Worm (Caenorhabditis elegans) whole organism, L2 larva: ENCODE data around the gene ifet-1.

Experiments
- C34F6.9 ChIP-seq: fragments of 150-350 bp; optimal IDR thresholded peaks from 2 replicates; lab custom pipeline; 2014; ENCODE audit warnings: missing biosample characterization, missing genetic modification characterization
- F13H6.1 ChIP-seq: sonication (generic microtip); optimal IDR thresholded peaks from 2 replicates; lab custom pipeline; 2016; ENCODE audit warnings: missing genetic modification characterization, missing compliant biosample characterization
- R02D3.7 ChIP-seq: fragments of 150-350 bp; optimal IDR thresholded peaks from 2 replicates; lab custom pipeline; 2014; ENCODE audit warnings: missing biosample characterization, missing genetic modification characterization
- Y55F3AM.14 ChIP-seq: fragments of 200-800 bp; sonication (Bioruptor generic); optimal IDR thresholded peaks from 2 replicates; lab custom pipeline; 2018; ENCODE audit warnings: mild to moderate bottlenecking, missing genetic modification characterization, missing compliant biosample characterization
- ZK546.5 ChIP-seq: sonication (generic microtip); optimal IDR thresholded peaks from 2 replicates; lab custom pipeline; 2017; ENCODE audit warnings: missing biosample characterization, missing genetic modification characterization
- alr-1 ChIP-seq: fragments of 150-350 bp; optimal IDR thresholded peaks from 2 replicates; lab custom pipeline; 2014; ENCODE audit warnings: missing biosample characterization, missing genetic modification characterization
- ama-1 ChIP-seq: fragments of 150-350 bp; optimal IDR thresholded peaks from 2 replicates; lab custom pipeline; 2018; ENCODE audit warnings: inconsistent platforms
- blmp-1 ChIP-seq: sonication (generic microtip); optimal IDR thresholded peaks from 2 replicates; lab custom pipeline; 2017; ENCODE audit warnings: missing genetic modification characterization, mild to moderate bottlenecking, missing compliant biosample characterization, antibody characterized with exemption, moderate library complexity; ENCODE audit not compliant: insufficient read depth
- ceh-16 ChIP-seq: fragments of 150-350 bp; optimal IDR thresholded peaks from 2 replicates; lab custom pipeline; 2014; ENCODE audit warnings: missing biosample characterization, missing genetic modification characterization
- ceh-82 ChIP-seq: fragments of 150-350 bp; optimal IDR thresholded peaks from 2 replicates; lab custom pipeline; 2014; ENCODE audit warnings: missing biosample characterization, missing genetic modification characterization
- crh-2 ChIP-seq: sonication (generic microtip); optimal IDR thresholded peaks from 2 replicates; lab custom pipeline; 2017; ENCODE audit warnings: missing biosample characterization, missing genetic modification characterization
- dmd-4 ChIP-seq: sonication (generic microtip); optimal IDR thresholded peaks from 2 replicates; lab custom pipeline; 2017; ENCODE audit warnings: missing biosample characterization, missing genetic modification characterization
- egl-27 ChIP-seq: sonication (generic microtip); optimal IDR thresholded peaks from 3 replicates; lab custom pipeline; 2017; ENCODE audit warnings: missing biosample characterization, missing genetic modification reagents, missing genetic modification characterization
- elt-1 ChIP-seq: fragments of 150-350 bp; optimal IDR thresholded peaks from 2 replicates; lab custom pipeline; 2014; ENCODE audit warnings: missing biosample characterization, missing genetic modification characterization
- elt-3 ChIP-seq: sonication (generic microtip); optimal IDR thresholded peaks from 2 replicates; lab custom pipeline; 2017; ENCODE audit warnings: missing biosample characterization, missing genetic modification characterization
- fos-1 ChIP-seq: fragments of 150-350 bp; optimal IDR thresholded peaks from 2 replicates; lab custom pipeline; 2014; ENCODE audit warnings: missing biosample characterization, missing genetic modification characterization
- gmeb-1 ChIP-seq: fragments of 150-350 bp; optimal IDR thresholded peaks from 2 replicates; lab custom pipeline; 2014; ENCODE audit warnings: missing biosample characterization, missing genetic modification characterization
- lin-11 ChIP-seq: fragments of 150-350 bp; sonication (generic microtip); optimal IDR thresholded peaks from 2 replicates; lab custom pipeline; 2014; ENCODE audit warnings: missing biosample characterization, missing genetic modification characterization, inconsistent platforms, mixed read lengths
- lin-13 ChIP-seq: fragments of 150-350 bp; optimal IDR thresholded peaks from 2 replicates; lab custom pipeline; 2014; ENCODE audit warnings: missing biosample characterization, missing genetic modification reagents, missing genetic modification characterization
- lin-39 ChIP-seq: fragments of 150-350 bp; optimal IDR thresholded peaks from 2 replicates; lab custom pipeline; 2014; ENCODE audit warnings: missing biosample characterization, missing genetic modification reagents, missing genetic modification characterization
- lsy-2 ChIP-seq, 2 experiments: fragments of 150-350 bp in 1 of 2; sonication (generic microtip) in 1 of 2; optimal IDR thresholded peaks; 2 replicates each; lab custom pipeline; 2014 to 2017; ENCODE audit warnings: missing biosample characterization in 2 of 2, missing genetic modification characterization in 2 of 2
- mab-5 ChIP-seq: fragments of 150-350 bp; optimal IDR thresholded peaks from 2 replicates; lab custom pipeline; 2014; ENCODE audit warnings: missing biosample characterization, missing genetic modification characterization
- mbf-1 ChIP-seq: sonication (generic microtip); optimal IDR thresholded peaks from 2 replicates; lab custom pipeline; 2017; ENCODE audit warnings: missing biosample characterization, missing genetic modification characterization
- mdl-1 ChIP-seq, 2 experiments: fragments of 150-350 bp in 1 of 2; sonication (generic microtip) in 1 of 2; optimal IDR thresholded peaks; 2 replicates each; lab custom pipeline; 2017; ENCODE audit warnings: missing biosample characterization in 2 of 2, missing genetic modification characterization in 2 of 2
- nhr-10 ChIP-seq: sonication (generic microtip); optimal IDR thresholded peaks from 2 replicates; lab custom pipeline; 2017; ENCODE audit warnings: missing biosample characterization, missing genetic modification characterization
- nhr-11 ChIP-seq: fragments of 150-350 bp; optimal IDR thresholded peaks from 2 replicates; lab custom pipeline; 2014; ENCODE audit warnings: missing biosample characterization, missing genetic modification characterization
- nhr-12 ChIP-seq: fragments of 150-350 bp; optimal IDR thresholded peaks from 2 replicates; lab custom pipeline; 2014; ENCODE audit warnings: missing biosample characterization, missing genetic modification characterization
- nhr-129 ChIP-seq: fragments of 150-350 bp; optimal IDR thresholded peaks from 2 replicates; lab custom pipeline; 2014; ENCODE audit warnings: missing biosample characterization, missing genetic modification characterization
- nhr-21 ChIP-seq: fragments of 150-350 bp; optimal IDR thresholded peaks from 2 replicates; lab custom pipeline; 2014; ENCODE audit warnings: missing biosample characterization, missing genetic modification characterization
- nhr-23 ChIP-seq: fragments of 150-350 bp; optimal IDR thresholded peaks from 2 replicates; lab custom pipeline; 2014; ENCODE audit warnings: missing biosample characterization, missing genetic modification reagents, missing genetic modification characterization
- nhr-237 ChIP-seq: fragments of 150-350 bp; optimal IDR thresholded peaks from 2 replicates; lab custom pipeline; 2014; ENCODE audit warnings: missing biosample characterization, missing genetic modification characterization
- nhr-25 ChIP-seq: fragments of 150-350 bp; sonication (generic microtip); optimal IDR thresholded peaks from 3 replicates; lab custom pipeline; 2014; ENCODE audit warnings: missing biosample characterization, missing genetic modification characterization
- nhr-6 ChIP-seq: fragments of 150-350 bp; optimal IDR thresholded peaks from 2 replicates; lab custom pipeline; 2014; ENCODE audit warnings: missing biosample characterization, missing genetic modification characterization
- nhr-77 ChIP-seq: fragments of 150-350 bp; optimal IDR thresholded peaks from 2 replicates; lab custom pipeline; 2014; ENCODE audit warnings: missing biosample characterization, missing genetic modification characterization
- sem-4 ChIP-seq: fragments of 150-350 bp; optimal IDR thresholded peaks from 2 replicates; lab custom pipeline; 2014; ENCODE audit warnings: missing biosample characterization, missing genetic modification reagents, missing genetic modification characterization
- skn-1 ChIP-seq: sonication (generic microtip); optimal IDR thresholded peaks from 2 replicates; lab custom pipeline; 2017; ENCODE audit warnings: missing biosample characterization, missing genetic modification characterization
- sma-3 ChIP-seq: sonication (generic microtip); optimal IDR thresholded peaks from 2 replicates; lab custom pipeline; 2016; ENCODE audit warnings: missing genetic modification reagents, missing genetic modification characterization, missing compliant biosample characterization
- sma-9 ChIP-seq, 2 experiments: fragments of 150-350 bp in 1 of 2; sonication (generic microtip) in 1 of 2; optimal IDR thresholded peaks; 2 replicates each; lab custom pipeline; 2014 to 2016; ENCODE audit warnings: missing genetic modification characterization in 2 of 2, mild to moderate bottlenecking in 1 of 2, missing biosample characterization in 1 of 2, missing compliant biosample characterization in 1 of 2, missing genetic modification reagents in 1 of 2, moderate library complexity in 1 of 2
- snpc-4 ChIP-seq: fragments of 150-350 bp; optimal IDR thresholded peaks from 2 replicates; lab custom pipeline; 2014; ENCODE audit warnings: missing biosample characterization, missing genetic modification characterization
- unc-39 ChIP-seq: fragments of 150-350 bp; optimal IDR thresholded peaks from 2 replicates; lab custom pipeline; 2014; ENCODE audit warnings: missing biosample characterization, missing genetic modification characterization
- unc-55 ChIP-seq: fragments of 150-350 bp; sonication (generic microtip); optimal IDR thresholded peaks from 3 replicates; lab custom pipeline; 2014; ENCODE audit warnings: missing biosample characterization, missing genetic modification reagents, missing genetic modification characterization
- unc-62 ChIP-seq: fragments of 150-350 bp; optimal IDR thresholded peaks from 2 replicates; lab custom pipeline; 2014; ENCODE audit warnings: missing biosample characterization, missing genetic modification reagents, missing genetic modification characterization
- zag-1 ChIP-seq: fragments of 150-350 bp; optimal IDR thresholded peaks from 2 replicates; lab custom pipeline; 2014; ENCODE audit warnings: missing biosample characterization, missing genetic modification characterization
- ztf-1 ChIP-seq: fragments of 200-800 bp; sonication (Bioruptor generic); conservative IDR thresholded peaks from 2 replicates; pipeline ENCODE4 v1.3.6; 2022; ENCODE audit warnings: missing genetic modification characterization, missing compliant biosample characterization
- ztf-11 ChIP-seq: sonication (generic microtip); optimal IDR thresholded peaks from 2 replicates; lab custom pipeline; 2017; ENCODE audit warnings: missing biosample characterization, missing genetic modification characterization
- ztf-4 ChIP-seq: fragments of 150-350 bp; optimal IDR thresholded peaks from 2 replicates; lab custom pipeline; 2014; ENCODE audit warnings: missing biosample characterization, missing genetic modification characterization

The ifet-1 gene

DNA sequence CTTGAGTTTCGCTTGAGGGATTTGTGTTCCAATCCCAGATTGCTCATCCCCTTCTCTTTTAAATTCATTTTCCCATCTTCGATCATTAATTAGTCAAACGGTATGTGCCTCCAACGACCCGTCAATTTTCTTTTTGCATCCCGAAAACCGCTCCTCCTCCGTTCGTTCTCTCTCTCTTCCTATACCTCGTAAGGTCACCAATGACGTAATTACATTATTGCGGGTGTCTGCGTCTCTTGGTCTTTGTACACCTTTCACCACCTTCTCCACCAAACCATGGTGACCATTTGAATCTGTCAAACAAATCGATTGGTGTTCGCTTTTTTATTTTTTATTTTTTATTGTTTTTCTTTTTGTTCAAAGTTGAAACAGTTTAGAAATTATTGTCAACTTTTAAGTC, 40.2 kb upstream of the ifet-1 start:
- no peak for TF ChIP-seq ama-1 (lab: Kevin White, UChicago)
- no peak for TF ChIP-seq nhr-11 (tag; lab: Kevin White, UChicago)
- no peak for TF ChIP-seq mbf-1
- no peak for TF ChIP-seq ZK546.5 (tag; lab: Kevin White, UChicago)
- TF ChIP-seq F13H6.1 (tag; lab: Kevin White, UChicago), result no peak
- no peak for TF ChIP-seq C34F6.9 (tag; lab: Kevin White, UChicago)

DNA sequence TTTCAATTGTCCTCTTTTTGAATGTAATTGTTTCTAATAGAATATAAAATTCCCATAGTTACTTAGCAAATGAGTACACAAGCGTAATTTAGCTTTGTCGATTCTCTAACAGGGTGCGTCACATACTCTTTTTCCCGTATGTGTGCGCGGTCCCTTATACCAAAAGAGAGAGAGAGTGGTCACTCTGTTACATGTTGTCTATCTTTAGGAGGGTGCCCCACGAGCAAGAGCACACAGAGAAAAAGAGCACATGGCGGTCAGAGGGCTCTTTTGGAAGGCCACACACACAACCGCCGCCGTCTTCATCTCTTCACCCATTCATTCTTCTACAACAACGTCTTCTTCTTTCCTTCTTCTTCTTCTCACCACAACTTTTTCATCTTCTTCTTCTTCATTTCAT, 39.0 kb upstream of the ifet-1 start:
- TF ChIP-seq elt-3 (no peak), dmd-4 (tag; lab: Kevin White, UChicago) (no peak), mdl-1 (tag; optimal IDR thresholded peaks at IDR 0.05; lab: Kevin White, UChicago) (peak in 1 of 2 experiments; percentile 4), nhr-129 (tag; lab: Kevin White, UChicago) (peak; percentile 48), zag-1 (tag; lab: Kevin White, UChicago) (no peak), F13H6.1 (tag; lab: Kevin White, UChicago) (peak; percentile 71), unc-55 (GFP tag; lab: Kevin White, UChicago) (peak; percentile 31), ama-1 (lab: Kevin White, UChicago) (no peak), lin-39 (tag; lab: Kevin White, UChicago) (no peak), lsy-2 (tag; optimal IDR thresholded peaks at IDR 0.05; lab: Kevin White, UChicago) (peak in 1 of 2 experiments; percentile 18), lin-11 (no peak), egl-27 (tag; lab: Kevin White, UChicago) (no peak), C34F6.9 (tag; lab: Kevin White, UChicago) (peak; percentile 33), mab-5 (tag; lab: Kevin White, UChicago) (no peak), lin-13 (no peak), sma-9 (GFP tag; optimal IDR thresholded peaks at IDR 0.05; lab: Kevin White, UChicago) (no peak), sma-9 (tag; optimal IDR thresholded peaks at IDR 0.05; lab: Kevin White, UChicago) (no peak)

DNA sequence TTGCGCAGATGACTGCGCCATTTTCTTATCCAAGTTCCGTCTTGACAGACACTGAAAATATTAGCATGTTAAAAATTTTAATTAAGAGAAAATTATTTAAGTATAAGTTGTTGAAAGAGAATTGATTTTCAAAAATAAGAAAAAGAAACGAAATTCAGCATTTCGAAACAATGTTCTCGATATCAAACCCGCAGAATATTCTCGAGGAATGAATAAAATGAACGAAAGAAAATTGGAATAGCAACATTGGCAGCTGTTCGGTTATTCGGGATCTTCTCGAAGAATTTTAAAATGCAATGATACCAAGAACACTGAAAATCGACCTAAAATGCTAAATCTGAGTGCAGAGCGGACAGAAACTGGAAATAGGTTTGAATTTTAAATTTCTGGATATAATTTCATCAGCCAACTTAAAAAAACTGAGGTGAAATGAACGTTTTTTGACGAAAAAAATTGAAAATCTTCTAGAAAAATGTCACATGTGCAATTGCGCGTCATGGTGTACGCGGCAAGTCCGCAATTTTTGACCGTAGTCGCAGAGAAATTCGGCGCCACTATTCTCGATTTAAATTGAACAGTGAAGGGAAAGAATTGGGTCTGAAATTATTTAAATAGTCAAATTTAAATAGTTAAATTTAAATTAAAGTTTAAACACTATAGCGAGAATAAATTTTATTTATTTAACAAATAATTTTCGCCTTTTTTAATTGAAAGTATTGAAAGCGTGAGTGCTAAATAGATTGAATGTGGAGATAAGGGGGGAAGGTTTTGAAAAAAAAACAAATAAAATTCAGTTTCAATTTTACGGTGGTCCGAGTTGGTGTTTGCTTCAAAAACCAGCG, 33.3 kb upstream of the ifet-1 start, which contains the start of the genes cct-5 and F25F2.1:
cct-5 (minus strand) TSS at position 51 of the 842 bp plus-strand sequence.
F25F2.1 (plus strand) TSS at position 792 of the 842 bp plus-strand sequence.
- TF ChIP-seq mab-5 (tag; lab: Kevin White, UChicago) (no peak), lin-13 (peak; percentile 51), nhr-21 (tag; lab: Kevin White, UChicago) (no peak), skn-1 (no peak), crh-2 (peak; percentile 71), alr-1 (no peak), Y55F3AM.14 (GFP tag; lab: Kevin White, UChicago) (no peak), mbf-1 (no peak), unc-39 (tag; lab: Kevin White, UChicago) (no peak), ztf-4 (tag; lab: Kevin White, UChicago) (no peak), zag-1 (tag; lab: Kevin White, UChicago) (no peak), sma-9 (GFP tag; optimal IDR thresholded peaks at IDR 0.05; lab: Kevin White, UChicago) (peak; percentile 49), sma-9 (tag; optimal IDR thresholded peaks at IDR 0.05; lab: Kevin White, UChicago) (no peak), ztf-1 (GFP tag; lab: Robert Waterston, UW) (no peak), lin-39 (tag; lab: Kevin White, UChicago) (no peak), unc-62 (GFP tag; lab: Kevin White, UChicago) (no peak), sem-4 (tag; lab: Kevin White, UChicago) (no peak), F13H6.1 (tag; lab: Kevin White, UChicago) (peak; percentile 19), elt-1 (tag; lab: Kevin White, UChicago) (no peak), nhr-77 (no peak), sma-3 (GFP tag; lab: Kevin White, UChicago) (peak; percentile 36), nhr-23 (no peak), C34F6.9 (tag; lab: Kevin White, UChicago) (peak; percentile 76), nhr-12 (no peak), ceh-16 (tag; lab: Kevin White, UChicago) (no peak), R02D3.7 (no peak), nhr-237 (tag; lab: Kevin White, UChicago) (no peak), nhr-11 (tag; lab: Kevin White, UChicago) (no peak), mdl-1 (tag; optimal IDR thresholded peaks at IDR 0.05; lab: Kevin White, UChicago) (no peak), blmp-1 (no peak), ceh-82 (tag; lab: Kevin White, UChicago) (no peak), nhr-25 (no peak), nhr-6 (tag; lab: Kevin White, UChicago) (no peak), gmeb-1 (tag; lab: Kevin White, UChicago) (peak; percentile 76), lin-11 (no peak), dmd-4 (tag; lab: Kevin White, UChicago) (no peak), nhr-10 (no peak), elt-3 (no peak), snpc-4 (peak; percentile 23), fos-1 (peak; percentile 23), egl-27 (tag; lab: Kevin White, UChicago) (no peak), ztf-11 (tag; lab: Kevin White, UChicago) (no peak)
